Worm (Caenorhabditis elegans): ENCODE data around the gene C25D7.16.

ce11 chrV:15099447-15099846 lies 43.5 kb downstream of the C25D7.16 start, which contains the start of gene C01G10.1:
- TF ChIP-seq sma-3 (GFP tag; optimal IDR thresholded peaks at IDR 0.05) (no peak), ceh-82 (tag; optimal IDR thresholded peaks at IDR 0.05) (no peak), nhr-11 (tag; optimal IDR thresholded peaks at IDR 0.05) (no peak), nhr-77 (tag; optimal IDR thresholded peaks at IDR 0.05) (no peak), egl-27 (tag; optimal IDR thresholded peaks at IDR 0.05) (no peak), nhr-25 (tag; optimal IDR thresholded peaks at IDR 0.05) (no peak), ztf-4 (tag; optimal IDR thresholded peaks at IDR 0.05) (no peak), nhr-237 (tag; optimal IDR thresholded peaks at IDR 0.05) (no peak), snpc-4 (tag; optimal IDR thresholded peaks at IDR 0.05) (no peak)
